Worm (Caenorhabditis elegans): ENCODE data around the gene srp-1.

DNA sequence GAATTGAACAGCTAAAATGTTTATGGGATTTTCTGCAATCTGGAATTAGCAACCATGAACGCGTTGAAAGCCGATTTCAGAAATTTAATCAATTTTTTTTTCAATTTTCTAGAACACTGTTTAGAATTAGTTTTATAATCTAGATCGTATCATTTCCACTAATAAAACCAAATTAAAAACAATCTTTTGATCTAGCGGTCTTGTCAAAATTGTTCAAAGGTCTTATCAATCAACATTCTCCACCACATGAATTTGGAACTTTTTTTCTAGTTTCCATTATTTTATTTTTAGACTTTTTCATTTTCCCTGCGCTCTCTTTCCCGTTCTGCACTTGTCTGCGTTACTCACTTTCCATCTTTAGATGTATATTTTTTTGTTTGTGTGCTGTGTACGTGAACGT lies 9.3 kb downstream of the srp-1 start, which contains the start of gene srp-2:
- TF ChIP-seq dpl-1 (GFP tag; optimal IDR thresholded peaks at IDR 0.05) (no peak), Y67H2A.10 (GFP tag; conservative IDR thresholded peaks at IDR 0.05) (no peak), tbp1 (GFP tag; optimal IDR thresholded peaks at IDR 0.05) (no peak), pbrm-1 (GFP tag; IDR thresholded peaks at IDR 0.05) (no peak), nfya-1 (tag; optimal IDR thresholded peaks at IDR 0.05; ENCODE audit: borderline replicate concordance, insufficient read depth) (no peak), unc-62 (GFP tag; optimal IDR thresholded peaks at IDR 0.05) (no peak), pha-4 (tag; optimal IDR thresholded peaks at IDR 0.05) (no peak), akir-1 (GFP tag; optimal IDR thresholded peaks at IDR 0.05) (no peak), B0019.2 (GFP tag; conservative IDR thresholded peaks at IDR 0.05) (no peak), hlh-12 (tag; optimal IDR thresholded peaks at IDR 0.05) (no peak), F33H1.4 (GFP tag; IDR thresholded peaks at IDR 0.05) (no peak)
